Worm (Caenorhabditis elegans): ENCODE measurements around the gene B0024.15.

DNA sequence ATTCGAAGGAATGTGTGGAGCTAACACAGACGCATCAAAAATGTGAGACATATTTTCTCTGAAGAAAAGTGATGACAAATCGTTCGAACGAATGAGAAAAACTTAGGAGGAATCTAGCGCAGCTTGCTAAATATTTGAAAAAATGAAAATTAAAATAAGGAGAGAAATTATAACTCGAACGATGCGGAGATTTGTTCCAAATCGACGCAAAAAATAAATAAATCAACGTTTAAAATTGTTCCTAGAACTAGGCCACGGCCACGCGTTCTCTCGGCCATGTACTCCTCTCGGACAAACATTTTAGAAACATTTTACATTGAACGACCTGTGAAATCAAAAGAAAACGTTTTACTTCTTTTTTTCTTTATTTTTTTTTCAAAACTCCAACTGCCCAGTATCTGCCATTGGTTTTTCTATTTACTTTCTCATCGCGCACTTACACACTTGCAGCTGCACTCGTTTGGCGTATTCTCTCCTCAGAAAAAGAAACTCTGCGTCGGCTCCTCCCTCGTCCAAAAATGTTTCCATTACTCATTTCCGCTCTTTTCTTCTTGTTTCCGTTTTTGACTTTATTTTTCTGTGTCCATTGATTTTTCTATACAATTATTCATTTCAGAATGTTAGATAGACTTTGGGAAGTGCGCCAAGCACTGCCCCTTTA is 30.4 kb downstream of the B0024.15 start, which contains the start of the genes gna-1 and B0024.13:
- TF ChIP-seq him-1 (tag; optimal IDR thresholded peaks at IDR 0.05) = no peak
- TF ChIP-seq dao-5 (tag; optimal IDR thresholded peaks at IDR 0.05) = no peak
- no peak for TF ChIP-seq W03F9.2 (tag; optimal IDR thresholded peaks at IDR 0.05)
